Worm (Caenorhabditis elegans) whole organism, L1 larva: ENCODE results near the gene ZC374.2.

Source experiments
- C16A3.4 ChIP-seq: fragments of 150-350 bp; optimal IDR thresholded peaks from 2 replicates; lab custom pipeline; 2014; ENCODE audit warnings: missing biosample characterization, missing genetic modification characterization
- ceh-82 ChIP-seq, 3 experiments: fragments of 150-350 bp in 1 of 3; sonication (generic microtip) in 2 of 3; optimal IDR thresholded peaks; 2 replicates each; lab custom pipeline; 2014 to 2017; ENCODE audit warnings: missing biosample characterization in 3 of 3, missing genetic modification characterization in 3 of 3
- ces-1 ChIP-seq: fragments of 150-350 bp; optimal IDR thresholded peaks from 2 replicates; lab custom pipeline; 2014; ENCODE audit warnings: missing biosample characterization, missing genetic modification reagents, missing genetic modification characterization
- dsc-1 ChIP-seq: sonication (generic microtip); optimal IDR thresholded peaks from 2 replicates; lab custom pipeline; 2016; ENCODE audit warnings: mild to moderate bottlenecking, missing genetic modification characterization, missing compliant biosample characterization
- elt-3 ChIP-seq, 6 experiments: fragments of 150-350 bp in 1 of 6; sonication (generic microtip); optimal IDR thresholded peaks; 2 replicates each; lab custom pipeline; 2017 to 2018; ENCODE audit warnings: missing biosample characterization in 6 of 6, missing genetic modification characterization in 6 of 6, inconsistent platforms in 1 of 6
- lin-13 ChIP-seq: fragments of 150-350 bp; optimal IDR thresholded peaks from 2 replicates; lab custom pipeline; 2014; ENCODE audit warnings: missing biosample characterization, missing genetic modification reagents, missing genetic modification characterization
- lsy-2 ChIP-seq, 2 experiments: fragments of 150-350 bp; optimal IDR thresholded peaks; 2 replicates each; lab custom pipeline; 2014; ENCODE audit warnings: missing biosample characterization in 2 of 2, missing genetic modification characterization in 2 of 2
- mep-1 ChIP-seq: fragments of 150-350 bp; optimal IDR thresholded peaks from 2 replicates; lab custom pipeline; 2014; ENCODE audit warnings: missing biosample characterization, missing genetic modification characterization
- nhr-11 ChIP-seq: fragments of 150-350 bp; optimal IDR thresholded peaks from 2 replicates; lab custom pipeline; 2014; ENCODE audit warnings: missing biosample characterization, missing genetic modification characterization
- nhr-12 ChIP-seq: sonication (generic microtip); optimal IDR thresholded peaks from 2 replicates; lab custom pipeline; 2017; ENCODE audit warnings: missing biosample characterization, missing genetic modification characterization
- nhr-19 ChIP-seq: fragments of 200-800 bp; sonication (Bioruptor generic); conservative IDR thresholded peaks from 2 replicates; pipeline ENCODE4 v1.3.6; 2022; ENCODE audit warnings: missing genetic modification characterization, missing compliant biosample characterization
- nhr-237 ChIP-seq: fragments of 150-350 bp; optimal IDR thresholded peaks from 2 replicates; lab custom pipeline; 2014; ENCODE audit warnings: missing biosample characterization, missing genetic modification characterization
- nhr-77 ChIP-seq: fragments of 150-350 bp; optimal IDR thresholded peaks from 2 replicates; lab custom pipeline; 2014; ENCODE audit warnings: missing biosample characterization, missing genetic modification characterization
- snu-23 ChIP-seq: sonication (generic microtip); optimal IDR thresholded peaks from 2 replicates; lab custom pipeline; 2016; ENCODE audit warnings: missing genetic modification characterization, missing compliant biosample characterization

- peak; percentile 6 for TF ChIP-seq dsc-1 (tag; lab: Kevin White, UChicago)
- TF ChIP-seq nhr-77 (tag; lab: Kevin White, UChicago): peak; percentile 48
- no peak for TF ChIP-seq nhr-12 (tag; lab: Kevin White, UChicago)
- peak; percentile 74 for TF ChIP-seq snu-23 (GFP tag; lab: Kevin White, UChicago)
- TF ChIP-seq elt-3 (tag; optimal IDR thresholded peaks at IDR 0.05; lab: Kevin White, UChicago): peak in 3 of 6 experiments; percentile 41 to 65 (median 64)
- TF ChIP-seq lin-13 (GFP tag; lab: Kevin White, UChicago): no peak
- TF ChIP-seq mep-1 (tag; lab: Kevin White, UChicago): peak; percentile 77
- TF ChIP-seq nhr-19 (GFP tag; lab: Robert Waterston, UW): no peak
- TF ChIP-seq ces-1 (GFP tag; lab: Kevin White, UChicago): no peak
- no peak for TF ChIP-seq nhr-237 (tag; lab: Kevin White, UChicago)
- TF ChIP-seq C16A3.4 (tag; lab: Kevin White, UChicago): peak; percentile 60
- TF ChIP-seq lsy-2 (tag; optimal IDR thresholded peaks at IDR 0.05; lab: Kevin White, UChicago): peak in 1 of 2 experiments; percentile 71
- no peak for TF ChIP-seq nhr-11 (tag; lab: Kevin White, UChicago)
- TF ChIP-seq ceh-82 (tag; optimal IDR thresholded peaks at IDR 0.05; lab: Kevin White, UChicago): peak; percentile 2 to 40 (median 34)
Measured at ce11 chrX:10026347-10026746, 20.9 kb downstream of the ZC374.2 start.
